Worm (Caenorhabditis elegans) whole organism, L2 larva: ENCODE data around the gene cest-6.

Experiments
- aly-2 ChIP-seq: fragments of 150-350 bp; optimal IDR thresholded peaks from 2 replicates; lab custom pipeline; 2014; ENCODE audit warnings: missing biosample characterization, missing genetic modification characterization
- ceh-82 ChIP-seq: fragments of 150-350 bp; optimal IDR thresholded peaks from 2 replicates; lab custom pipeline; 2014; ENCODE audit warnings: missing biosample characterization, missing genetic modification characterization
- crh-2 ChIP-seq: sonication (generic microtip); optimal IDR thresholded peaks from 2 replicates; lab custom pipeline; 2017; ENCODE audit warnings: missing biosample characterization, missing genetic modification characterization
- gmeb-1 ChIP-seq: fragments of 150-350 bp; optimal IDR thresholded peaks from 2 replicates; lab custom pipeline; 2014; ENCODE audit warnings: missing biosample characterization, missing genetic modification characterization
- lin-13 ChIP-seq: fragments of 150-350 bp; optimal IDR thresholded peaks from 2 replicates; lab custom pipeline; 2014; ENCODE audit warnings: missing biosample characterization, missing genetic modification reagents, missing genetic modification characterization
- ztf-11 ChIP-seq: sonication (generic microtip); optimal IDR thresholded peaks from 2 replicates; lab custom pipeline; 2017; ENCODE audit warnings: missing biosample characterization, missing genetic modification characterization

- TF ChIP-seq ztf-11, result no peak
- no peak for TF ChIP-seq aly-2 (tag; lab: Kevin White, UChicago)
- no peak for TF ChIP-seq lin-13
- no peak for TF ChIP-seq gmeb-1 (tag; lab: Kevin White, UChicago)
- TF ChIP-seq ceh-82 (tag; lab: Kevin White, UChicago), result no peak
- no peak for TF ChIP-seq crh-2 (tag; lab: Kevin White, UChicago)
Observed at ce11 chrIV:6928417-6928816, at the start of gene cest-6.
